Worm (Caenorhabditis elegans): ENCODE data around the gene pha-2.

The pha-2 gene

ce11 chrX:601340-601757 is 35.4 kb downstream of the pha-2 start (continued):
- TF ChIP-seq Y56A3A.18 (GFP tag; IDR thresholded peaks at IDR 0.05) (no peak), C06A6.2 (GFP tag; conservative IDR thresholded peaks at IDR 0.05) (no peak), tbx-9 (tag; optimal IDR thresholded peaks at IDR 0.05; ENCODE audit: borderline replicate concordance) (no peak), hsf-1 (GFP tag; IDR thresholded peaks at IDR 0.05) (no peak), Y53G8AR.9 (GFP tag; conservative IDR thresholded peaks at IDR 0.05) (no peak), madf-8 (GFP tag; conservative IDR thresholded peaks at IDR 0.05) (no peak), ama-1 (optimal IDR thresholded peaks at IDR 0.05) (no peak), ama-1 (GFP tag; optimal IDR thresholded peaks at IDR 0.05) (no peak), sdz-38 (tag; optimal IDR thresholded peaks at IDR 0.05) (no peak), K12H6.12 (tag; optimal IDR thresholded peaks at IDR 0.05) (peak; percentile 63), attf-3 (GFP tag; conservative IDR thresholded peaks at IDR 0.05) (no peak), efl-1 (GFP tag; optimal IDR thresholded peaks at IDR 0.05) (no peak), ztf-3 (GFP tag; optimal IDR thresholded peaks at IDR 0.05) (no peak), F55B11.4 (tag; optimal IDR thresholded peaks at IDR 0.05; ENCODE audit: borderline replicate concordance, insufficient read depth) (no peak), fkh-3 (tag; optimal IDR thresholded peaks at IDR 0.05) (no peak), nhr-27 (tag; optimal IDR thresholded peaks at IDR 0.05) (no peak), madf-3 (GFP tag; IDR thresholded peaks at IDR 0.05) (no peak), nfyb-1 (GFP tag; IDR thresholded peaks at IDR 0.05) (0 out of 2 replicates have a peak, but pooled peaks have one; percentile 45), K11D2.4 (GFP tag; IDR thresholded peaks at IDR 0.05) (no peak), hlh-26 (GFP tag; conservative IDR thresholded peaks at IDR 0.05) (no peak), snpc-3.4 (tag; optimal IDR thresholded peaks at IDR 0.05) (no peak), nfya-1 (tag; optimal IDR thresholded peaks at IDR 0.05; ENCODE audit: borderline replicate concordance, insufficient read depth) (no peak), F57A8.1 (GFP tag; optimal IDR thresholded peaks at IDR 0.05) (no peak), aptf-3 (GFP tag; IDR thresholded peaks at IDR 0.05) (no peak), unc-130 (GFP tag; optimal IDR thresholded peaks at IDR 0.05) (no peak), ceh-91 (GFP tag; IDR thresholded peaks at IDR 0.05) (no peak), B0035.1 (tag; optimal IDR thresholded peaks at IDR 0.05) (no peak), xnd-1 (tag; optimal IDR thresholded peaks at IDR 0.05) (no peak), F22D6.2 (tag; optimal IDR thresholded peaks at IDR 0.05) (no peak), lin-26 (GFP tag; IDR thresholded peaks at IDR 0.05) (no peak), T07F8.4 (tag; optimal IDR thresholded peaks at IDR 0.05) (no peak), ceh-58 (GFP tag; IDR thresholded peaks at IDR 0.05) (no peak), ceh-40 (GFP tag; IDR thresholded peaks at IDR 0.05) (no peak), egrh-3 (GFP tag; IDR thresholded peaks at IDR 0.05) (peak; percentile 75), hmg-1.2 (GFP tag; IDR thresholded peaks at IDR 0.05) (peak; percentile 17; the same call in 1 of the 2 replicates), B0336.3 (GFP tag; IDR thresholded peaks at IDR 0.05) (no peak), mxl-1 (tag; optimal IDR thresholded peaks at IDR 0.05) (no peak), ztf-25 (GFP tag; IDR thresholded peaks at IDR 0.05) (no peak), lin-35 (GFP tag; optimal IDR thresholded peaks at IDR 0.05) (peak in 1 of 3 experiments; percentile 4), lir-1 (GFP tag; conservative IDR thresholded peaks at IDR 0.05) (no peak), zfh-2 (GFP tag; conservative IDR thresholded peaks at IDR 0.05) (peak; percentile 95), rpc-1 (optimal IDR thresholded peaks at IDR 0.05) (no peak), rpc-1 (tag; optimal IDR thresholded peaks at IDR 0.05) (no peak), chd-7 (tag; optimal IDR thresholded peaks at IDR 0.05) (no peak), madf-10 (tag; optimal IDR thresholded peaks at IDR 0.05) (no peak), F37B4.10 (GFP tag; IDR thresholded peaks at IDR 0.05) (no peak), Y95B8A.8 (GFP tag; IDR thresholded peaks at IDR 0.05) (no peak), mes-4 (tag; optimal IDR thresholded peaks at IDR 0.05) (no peak), F33H1.4 (GFP tag; IDR thresholded peaks at IDR 0.05) (no peak), nhr-120 (GFP tag; IDR thresholded peaks at IDR 0.05) (no peak), cebp-2 (GFP tag; IDR thresholded peaks at IDR 0.05) (no peak)

Measured in whole organism, young adult.